Worm (Caenorhabditis elegans): ENCODE data around the gene E04F6.8.

- TF ChIP-seq hnd-1 (tag; optimal IDR thresholded peaks at IDR 0.05) (peak; percentile 75), tbx-37 (GFP tag; conservative IDR thresholded peaks at IDR 0.05) (peak; percentile 92)
Observed at ce11 chrII:7200051-7200599, 11.1 kb downstream of the E04F6.8 start, which contains the start of gene pcrg-1.

Measured in whole organism, early embryonic.